Worm (Caenorhabditis elegans): ENCODE data around the gene glb-32.
A peak's percentile ranks its signal among the peaks of the same experiment; 100 is the strongest.
"Not testable (repeated sequence)": the region's sequence is repeated elsewhere in the genome, so short reads cannot be mapped to it uniquely, and the experiment has no call there.

Gene glb-32

ce11 chrV:5049333-5049942 lies 39.9 kb downstream of the glb-32 start, which contains the start of the genes pqn-51 and K11D12.14 (continued):
- TF ChIP-seq mxl-3 (GFP tag; optimal IDR thresholded peaks at IDR 0.05) (peak; percentile 56), ceh-62 (tag; optimal IDR thresholded peaks at IDR 0.05) (no peak), fkh-10 (GFP tag; optimal IDR thresholded peaks at IDR 0.05) (peak; percentile 93), dmd-9 (GFP tag; IDR thresholded peaks at IDR 0.05) (no peak), nhr-111 (GFP tag; optimal IDR thresholded peaks at IDR 0.05) (no peak), lir-3 (tag; optimal IDR thresholded peaks at IDR 0.05) (no peak), nhr-77 (tag; optimal IDR thresholded peaks at IDR 0.05) (peak; percentile 77), ZK546.5 (tag; optimal IDR thresholded peaks at IDR 0.05) (peak; percentile 42 to 90), lin-13 (GFP tag; optimal IDR thresholded peaks at IDR 0.05) (peak; percentile 93), nhr-11 (tag; optimal IDR thresholded peaks at IDR 0.05) (peak; percentile 87), Y75B8A.6 (GFP tag; IDR thresholded peaks at IDR 0.05) (0 out of 2 replicates have a peak, but pooled peaks have one; percentile 11), attf-4 (tag; optimal IDR thresholded peaks at IDR 0.05) (no peak), madf-9 (GFP tag; conservative IDR thresholded peaks at IDR 0.05) (peak; percentile 83), D1046.2 (GFP tag; IDR thresholded peaks at IDR 0.05) (peak; percentile 76; the same call in 1 of the 2 replicates), zag-1 (tag; optimal IDR thresholded peaks at IDR 0.05) (no peak), lin-29 (GFP tag; IDR thresholded peaks at IDR 0.05) (peak; percentile 87), F37D6.2 (tag; optimal IDR thresholded peaks at IDR 0.05) (peak; percentile 91), dmd-8 (GFP tag; IDR thresholded peaks at IDR 0.05) (0 out of 2 replicates have a peak, but pooled peaks have one; percentile 64), vab-7 (GFP tag; IDR thresholded peaks at IDR 0.05) (peak; percentile 90), daf-8 (GFP tag; IDR thresholded peaks at IDR 0.05) (no peak), F26F4.8 (GFP tag; conservative IDR thresholded peaks at IDR 0.05) (no peak), jun-1 (tag; optimal IDR thresholded peaks at IDR 0.05) (peak; percentile 88), Y5F2A.4 (GFP tag; optimal IDR thresholded peaks at IDR 0.05) (no peak), mdt-29 (GFP tag; IDR thresholded peaks at IDR 0.05) (0 out of 2 replicates have a peak, but pooled peaks have one; percentile 59), hmg-1.1 (GFP tag; IDR thresholded peaks at IDR 0.05) (peak; percentile 91), nhr-48 (tag; optimal IDR thresholded peaks at IDR 0.05) (peak; percentile 89)

ce11 chrV:5047230-5047629 lies 42.1 kb downstream of the glb-32 start:
- peak; percentile 79; the same call in 1 of the 2 replicates for TF ChIP-seq arid-1 (GFP tag; conservative IDR thresholded peaks at IDR 0.05)
- peak; percentile 80 for TF ChIP-seq pha-4 (GFP tag; IDR thresholded peaks at IDR 0.05)
- not testable (repeated sequence) for TF ChIP-seq pha-4 (tag; optimal IDR thresholded peaks at IDR 0.05)
- TF ChIP-seq hmg-1.1 (GFP tag; IDR thresholded peaks at IDR 0.05), result peak; percentile 97
- peak; percentile 86 for TF ChIP-seq ceh-44 (GFP tag; IDR thresholded peaks at IDR 0.05)
- peak; percentile 92 for TF ChIP-seq tra-1 (GFP tag; IDR thresholded peaks at IDR 0.05)
- peak; percentile 25 for TF ChIP-seq rbr-2 (tag; optimal IDR thresholded peaks at IDR 0.05)
- TF ChIP-seq saeg-2 (GFP tag; IDR thresholded peaks at IDR 0.05), result peak; percentile 79
- TF ChIP-seq D1046.2 (GFP tag; IDR thresholded peaks at IDR 0.05), result peak; percentile 73; the same call in 1 of the 2 replicates
- peak; percentile 77 for TF ChIP-seq madf-9 (GFP tag; conservative IDR thresholded peaks at IDR 0.05)
- TF ChIP-seq ceh-20 (GFP tag; IDR thresholded peaks at IDR 0.05), result peak; percentile 91
- peak; percentile 57; the same call in 1 of the 2 replicates for TF ChIP-seq Y48G9A.11 (GFP tag; IDR thresholded peaks at IDR 0.05)
- TF ChIP-seq lin-29 (GFP tag; IDR thresholded peaks at IDR 0.05), result peak; percentile 81
- peak; percentile 46; the same call in 1 of the 2 replicates for TF ChIP-seq ZK337.2 (GFP tag; IDR thresholded peaks at IDR 0.05)
- TF ChIP-seq dmd-8 (GFP tag; IDR thresholded peaks at IDR 0.05), result 0 out of 2 replicates have a peak, but pooled peaks have one; percentile 59
- peak; percentile 81; the same call in 1 of the 2 replicates for TF ChIP-seq vab-7 (GFP tag; IDR thresholded peaks at IDR 0.05)
- TF ChIP-seq snpc-1.2 (GFP tag; IDR thresholded peaks at IDR 0.05), result 0 out of 2 replicates have a peak, but pooled peaks have one; percentile 30
- peak; percentile 90 for TF ChIP-seq lin-38 (GFP tag; IDR thresholded peaks at IDR 0.05)
- TF ChIP-seq php-3 (GFP tag; IDR thresholded peaks at IDR 0.05), result peak; percentile 82
- peak; percentile 95 for TF ChIP-seq ctbp-1 (GFP tag; IDR thresholded peaks at IDR 0.05)
- peak; percentile 89 for TF ChIP-seq dmd-6 (GFP tag; IDR thresholded peaks at IDR 0.05)
- peak; percentile 60; the same call in 1 of the 2 replicates for TF ChIP-seq lin-1 (GFP tag; IDR thresholded peaks at IDR 0.05)
- peak; percentile 82 for TF ChIP-seq zfp-3 (GFP tag; conservative IDR thresholded peaks at IDR 0.05)
- TF ChIP-seq mdt-29 (GFP tag; IDR thresholded peaks at IDR 0.05), result peak; percentile 75
- peak; percentile 94 for TF ChIP-seq set-16 (GFP tag; IDR thresholded peaks at IDR 0.05)
- peak; percentile 93 for TF ChIP-seq nhr-42 (GFP tag; IDR thresholded peaks at IDR 0.05)
- TF ChIP-seq dmd-9 (GFP tag; IDR thresholded peaks at IDR 0.05), result 0 out of 2 replicates have a peak, but pooled peaks have one; percentile 64
- TF ChIP-seq Y75B8A.6 (GFP tag; IDR thresholded peaks at IDR 0.05), result 0 out of 2 replicates have a peak, but pooled peaks have one; percentile 33
